Worm (Caenorhabditis elegans): Measurements from ENCODE around the gene Y32G9A.5.
A peak's percentile ranks its signal among the peaks of the same experiment; 100 is the strongest.

Gene Y32G9A.5

ce11 chrV:1920105-1920504 is 12.7 kb downstream of the Y32G9A.5 start, which contains the start of gene Y32G9A.12:
Gene Y32G9A.12 (minus strand): TSS chrV:1920205.
- TF ChIP-seq dmd-6 (GFP tag; IDR thresholded peaks at IDR 0.05) (no peak), mxl-2 (GFP tag; conservative IDR thresholded peaks at IDR 0.05) (no peak), Y105C5A.15 (GFP tag; IDR thresholded peaks at IDR 0.05) (no peak), dmd-8 (GFP tag; IDR thresholded peaks at IDR 0.05) (no peak), ZK546.5 (tag; optimal IDR thresholded peaks at IDR 0.05) (no peak), madf-5 (GFP tag; IDR thresholded peaks at IDR 0.05) (no peak), nhr-41 (GFP tag; IDR thresholded peaks at IDR 0.05) (no peak), snpc-4 (tag; optimal IDR thresholded peaks at IDR 0.05) (no peak), snpc-1.2 (GFP tag; IDR thresholded peaks at IDR 0.05) (no peak), F49E8.2 (tag; optimal IDR thresholded peaks at IDR 0.05; ENCODE audit: borderline replicate concordance) (no peak), F26F4.8 (GFP tag; conservative IDR thresholded peaks at IDR 0.05) (no peak), ceh-28 (tag; optimal IDR thresholded peaks at IDR 0.05) (no peak), lin-15B (tag; optimal IDR thresholded peaks at IDR 0.05) (no peak), set-16 (GFP tag; IDR thresholded peaks at IDR 0.05) (no peak), mep-1 (tag; optimal IDR thresholded peaks at IDR 0.05) (no peak), zip-2 (tag; optimal IDR thresholded peaks at IDR 0.05) (no peak), ceh-62 (tag; optimal IDR thresholded peaks at IDR 0.05) (no peak), php-3 (GFP tag; IDR thresholded peaks at IDR 0.05) (no peak)

- TF ChIP-seq Y75B8A.6 (GFP tag; IDR thresholded peaks at IDR 0.05) (no peak), nhr-237 (tag; optimal IDR thresholded peaks at IDR 0.05) (no peak), zag-1 (tag; optimal IDR thresholded peaks at IDR 0.05) (no peak), dve-1 (tag; optimal IDR thresholded peaks at IDR 0.05; ENCODE audit: insufficient read depth) (no peak)
Measured at ce11 chrV:1921321-1921720, 13.9 kb downstream of the Y32G9A.5 start, which contains the start of gene gst-37. Gene gst-37 (plus strand): TSS chrV:1921621.

ce11 chrV:1925487-1925886 is 18.0 kb downstream of the Y32G9A.5 start, which contains the start of gene T06A1.1:
Gene T06A1.1 (minus strand): TSS chrV:1925587.
- TF ChIP-seq ceh-20 (GFP tag; IDR thresholded peaks at IDR 0.05), result no peak
- no peak for TF ChIP-seq aly-2 (tag; optimal IDR thresholded peaks at IDR 0.05)
- TF ChIP-seq ZK337.2 (GFP tag; IDR thresholded peaks at IDR 0.05), result no peak
- TF ChIP-seq ama-1 (optimal IDR thresholded peaks at IDR 0.05), result no peak
- no peak for TF ChIP-seq T26A8.4 (GFP tag; IDR thresholded peaks at IDR 0.05)
- no peak for TF ChIP-seq Y105C5A.15 (GFP tag; IDR thresholded peaks at IDR 0.05)
- TF ChIP-seq jun-1 (tag; optimal IDR thresholded peaks at IDR 0.05), result no peak
- TF ChIP-seq duxl-1 (tag; optimal IDR thresholded peaks at IDR 0.05; ENCODE audit: poor library complexity), result no peak
- no peak for TF ChIP-seq lin-29 (GFP tag; IDR thresholded peaks at IDR 0.05)
- no peak for TF ChIP-seq unc-62 (GFP tag; optimal IDR thresholded peaks at IDR 0.05 in 1 of 2)
- TF ChIP-seq unc-62 (tag; optimal IDR thresholded peaks at IDR 0.05), result no peak
- no peak for TF ChIP-seq Y5F2A.4 (GFP tag; optimal IDR thresholded peaks at IDR 0.05)
- TF ChIP-seq nhr-42 (GFP tag; IDR thresholded peaks at IDR 0.05), result no peak
- no peak for TF ChIP-seq nhr-28 (tag; optimal IDR thresholded peaks at IDR 0.05)
- TF ChIP-seq fos-1 (tag; optimal IDR thresholded peaks at IDR 0.05), result no peak
- TF ChIP-seq sdz-12 (GFP tag; optimal IDR thresholded peaks at IDR 0.05), result no peak
- no peak for TF ChIP-seq lim-7 (GFP tag; IDR thresholded peaks at IDR 0.05)
- TF ChIP-seq unc-130 (GFP tag; optimal IDR thresholded peaks at IDR 0.05), result no peak
- no peak for TF ChIP-seq nhr-76 (tag; optimal IDR thresholded peaks at IDR 0.05)

DNA sequence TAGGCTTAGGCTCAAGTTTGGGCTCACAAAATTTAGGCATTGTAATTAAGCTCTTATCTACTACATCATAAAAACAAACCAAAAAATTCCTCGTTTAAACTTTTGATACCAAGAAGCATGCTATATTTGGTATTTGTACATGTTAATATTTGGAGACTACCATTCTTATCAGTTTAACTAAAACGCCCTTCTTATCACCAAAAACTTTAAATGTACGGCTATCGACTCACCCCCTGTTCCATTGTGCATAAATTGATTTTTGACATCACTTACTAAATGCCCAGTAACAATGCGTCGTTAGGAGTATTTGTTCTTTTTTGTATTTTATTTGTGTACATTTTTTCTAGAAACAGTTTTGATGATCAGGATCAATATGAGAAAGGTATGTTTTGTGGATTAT is 19.6 kb downstream of the Y32G9A.5 start, which contains the start of gene T06A1.5:
T06A1.5 (plus strand) TSS at position 209 of the 400 bp plus-strand sequence.
- no peak for TF ChIP-seq hif-1 (tag; optimal IDR thresholded peaks at IDR 0.05)
- no peak for TF ChIP-seq ctbp-1 (GFP tag; IDR thresholded peaks at IDR 0.05)
- TF ChIP-seq spr-3 (GFP tag; optimal IDR thresholded peaks at IDR 0.05), result no peak
- no peak for TF ChIP-seq spr-1 (tag; optimal IDR thresholded peaks at IDR 0.05)
- TF ChIP-seq dpl-1 (GFP tag; optimal IDR thresholded peaks at IDR 0.05), result no peak
- no peak for TF ChIP-seq lin-39 (tag; optimal IDR thresholded peaks at IDR 0.05)
- no peak for TF ChIP-seq ceh-28 (tag; optimal IDR thresholded peaks at IDR 0.05)
- no peak for TF ChIP-seq mxl-2 (GFP tag; conservative IDR thresholded peaks at IDR 0.05)
- no peak for TF ChIP-seq madf-9 (GFP tag; conservative IDR thresholded peaks at IDR 0.05)
- peak; percentile 49 for TF ChIP-seq hlh-11 (tag; optimal IDR thresholded peaks at IDR 0.05)
- no peak for TF ChIP-seq set-16 (GFP tag; IDR thresholded peaks at IDR 0.05)
- TF ChIP-seq sdz-12 (GFP tag; optimal IDR thresholded peaks at IDR 0.05), result no peak
- TF ChIP-seq lin-15B (tag; optimal IDR thresholded peaks at IDR 0.05), result no peak
- TF ChIP-seq snpc-4 (tag; optimal IDR thresholded peaks at IDR 0.05), result no peak
- TF ChIP-seq jun-1 (tag; optimal IDR thresholded peaks at IDR 0.05), result no peak
- no peak for TF ChIP-seq ztf-11 (tag; optimal IDR thresholded peaks at IDR 0.05)
- no peak for TF ChIP-seq F37D6.2 (tag; optimal IDR thresholded peaks at IDR 0.05)
